Worm (Caenorhabditis elegans) whole organism, mixed stage, embryonic: ENCODE results near the gene lbp-8.
"Not testable (repeated sequence)": the region's sequence is repeated elsewhere in the genome, so short reads cannot be mapped to it uniquely, and the experiment has no call there.

Experiments used
- elt-3 ChIP-seq: fragments of 150-350 bp; optimal IDR thresholded peaks from 2 replicates; lab custom pipeline; 2014; ENCODE audit warnings: missing biosample characterization, missing genetic modification characterization
- snpc-4 ChIP-seq: fragments of 150-350 bp; optimal IDR thresholded peaks from 2 replicates; lab custom pipeline; 2014; ENCODE audit warnings: missing biosample characterization, missing genetic modification characterization

DNA sequence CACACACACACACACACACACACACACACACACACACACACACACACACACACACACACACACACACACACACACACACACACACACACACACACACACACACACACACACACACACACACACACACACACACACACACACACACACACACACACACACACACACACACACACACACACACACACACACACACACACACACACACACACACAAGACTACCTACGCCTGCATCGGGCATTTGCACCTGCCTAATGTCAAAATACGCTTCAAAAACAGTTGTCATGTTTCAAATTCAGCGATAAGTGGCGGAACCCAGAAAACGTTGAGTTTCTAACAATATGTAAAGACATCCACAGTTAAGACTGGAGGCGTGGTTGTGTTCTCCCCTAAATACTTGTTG lies 21.7 kb upstream of the lbp-8 start:
- TF ChIP-seq snpc-4 (tag; lab: Kevin White, UChicago); elt-3: not testable (repeated sequence)
